Fruit fly (Drosophila melanogaster): ENCODE data around the gene CG9119.

The CG9119 gene

DNA sequence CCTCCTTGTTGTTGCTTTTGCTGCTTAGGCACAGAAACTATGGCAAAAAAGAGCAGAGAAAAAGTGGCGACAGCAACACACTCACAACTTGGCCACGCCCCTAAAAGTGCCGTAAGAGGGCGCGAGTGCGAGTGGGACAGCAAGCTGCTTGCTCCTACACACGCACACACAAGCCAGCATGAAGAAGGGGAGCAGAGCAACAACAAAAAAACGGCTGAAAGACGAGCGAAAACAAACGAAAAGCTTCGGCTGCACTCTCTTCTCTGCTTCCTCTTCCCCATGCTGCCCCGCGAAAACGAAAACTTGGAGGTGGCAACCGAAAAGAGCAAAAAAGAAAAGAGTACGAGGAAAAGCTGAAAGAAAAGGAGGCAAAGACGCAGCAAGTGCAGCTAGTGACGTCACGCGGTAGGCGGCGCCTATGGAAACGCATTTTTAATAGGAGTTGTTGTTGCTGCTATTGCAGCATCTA is 26.4 kb downstream of the CG9119 start (continued):
- TF ChIP-seq hbn (GFP tag; IDR thresholded peaks at IDR 0.05; ENCODE audit: partially characterized antibody) = no peak

- peak; percentile 28 for TF ChIP-seq salm (tag; optimal IDR thresholded peaks at IDR 0.05)
- TF ChIP-seq bigmax (GFP tag; optimal IDR thresholded peaks at IDR 0.05) = no peak
- no peak for TF ChIP-seq Rx (GFP tag; IDR thresholded peaks at IDR 0.05)
- TF ChIP-seq CoRest (tag; optimal IDR thresholded peaks at IDR 0.05) = no peak
- peak; percentile 38 for TF ChIP-seq wek (GFP tag; optimal IDR thresholded peaks at IDR 0.05)
- peak; percentile 29 for TF ChIP-seq her (GFP tag; optimal IDR thresholded peaks at IDR 0.05)
- TF ChIP-seq lov (optimal IDR thresholded peaks at IDR 0.05) = no peak
- peak; percentile 70; the same call in 2 of the 3 replicates for TF ChIP-seq lov (GFP tag; IDR thresholded peaks at IDR 0.05)
- TF ChIP-seq Stat92E (GFP tag; optimal IDR thresholded peaks at IDR 0.05) = peak in 1 of 3 experiments; percentile 76
- TF ChIP-seq H2.0 (GFP tag; IDR thresholded peaks at IDR 0.05) = 0 out of 2 replicates have a peak, but pooled peaks have one; percentile 8
- TF ChIP-seq CG4820 (GFP tag; optimal IDR thresholded peaks at IDR 0.05) = no peak
- TF ChIP-seq sima (GFP tag; optimal IDR thresholded peaks at IDR 0.05) = no peak
- TF ChIP-seq Mes4 (GFP tag; optimal IDR thresholded peaks at IDR 0.05) = no peak
- no peak for TF ChIP-seq luna (GFP tag; optimal IDR thresholded peaks at IDR 0.05)
- TF ChIP-seq bbx (GFP tag; IDR thresholded peaks at IDR 0.05; ENCODE audit: partially characterized antibody) = peak; percentile 77
- 0 out of 2 replicates have a peak, but pooled peaks have one; percentile 14 for TF ChIP-seq Atf6 (GFP tag; IDR thresholded peaks at IDR 0.05)
- TF ChIP-seq Gsc (GFP tag; IDR thresholded peaks at IDR 0.05) = no peak
- TF ChIP-seq CG10267 (tag; optimal IDR thresholded peaks at IDR 0.05) = peak; percentile 25
- peak; percentile 29 for TF ChIP-seq CrebB (tag; optimal IDR thresholded peaks at IDR 0.05)
- TF ChIP-seq CG2202 (tag; optimal IDR thresholded peaks at IDR 0.05) = peak; percentile 36
- TF ChIP-seq CG2678 (tag; optimal IDR thresholded peaks at IDR 0.05) = no peak
- TF ChIP-seq Dip3 (GFP tag; optimal IDR thresholded peaks at IDR 0.05) = no peak
- TF ChIP-seq vvl (GFP tag; IDR thresholded peaks at IDR 0.05) = peak; percentile 67
- no peak for TF ChIP-seq vnd (GFP tag; IDR thresholded peaks at IDR 0.05; ENCODE audit: partially characterized antibody)
- peak; percentile 56 for TF ChIP-seq Bgb (GFP tag; IDR thresholded peaks at IDR 0.05; ENCODE audit: partially characterized antibody)
- peak; percentile 75 for TF ChIP-seq Opbp (GFP tag; IDR thresholded peaks at IDR 0.05; ENCODE audit: partially characterized antibody)
- peak; percentile 46 for TF ChIP-seq fd64A (GFP tag; optimal IDR thresholded peaks at IDR 0.05)
- no peak for TF ChIP-seq Ssrp (tag; optimal IDR thresholded peaks at IDR 0.05)
- peak; percentile 4 for TF ChIP-seq NC2α (GFP tag; optimal IDR thresholded peaks at IDR 0.05)
- no peak for TF ChIP-seq CG5953 (GFP tag; IDR thresholded peaks at IDR 0.05)
- TF ChIP-seq Deaf1 (tag; optimal IDR thresholded peaks at IDR 0.05) = peak; percentile 93
- TF ChIP-seq gsb (GFP tag; IDR thresholded peaks at IDR 0.05) = 0 out of 2 replicates have a peak, but pooled peaks have one; percentile 9
- peak; percentile 9 for TF ChIP-seq pb (GFP tag; optimal IDR thresholded peaks at IDR 0.05)
- no peak for TF ChIP-seq CG4730 (GFP tag; IDR thresholded peaks at IDR 0.05)
- peak; percentile 37 for TF ChIP-seq CG12769 (tag; optimal IDR thresholded peaks at IDR 0.05)
- TF ChIP-seq CG10959 (GFP tag; IDR thresholded peaks at IDR 0.05) = no peak
- 0 out of 3 replicates have a peak, but pooled peaks have one; percentile 19 for TF ChIP-seq zfh1 (GFP tag; IDR thresholded peaks at IDR 0.05)
- TF ChIP-seq Hmx (GFP tag; optimal IDR thresholded peaks at IDR 0.05) = no peak
- peak; percentile 48; the same call in 1 of the 2 replicates for TF ChIP-seq seq (GFP tag; IDR thresholded peaks at IDR 0.05)
- TF ChIP-seq bsh (GFP tag; optimal IDR thresholded peaks at IDR 0.05) = peak; percentile 18 to 21
- no peak for TF ChIP-seq D19B (GFP tag; optimal IDR thresholded peaks at IDR 0.05)
- TF ChIP-seq CG18619 (GFP tag; optimal IDR thresholded peaks at IDR 0.05) = no peak
- peak; percentile 71 for TF ChIP-seq ci (GFP tag; IDR thresholded peaks at IDR 0.05)
- no peak for TF ChIP-seq knrl (GFP tag; IDR thresholded peaks at IDR 0.05; ENCODE audit: partially characterized antibody)
- TF ChIP-seq twi (tag; optimal IDR thresholded peaks at IDR 0.05) = peak; percentile 80
- TF ChIP-seq Side (GFP tag; optimal IDR thresholded peaks at IDR 0.05) = peak; percentile 2
- TF ChIP-seq CG14014 (GFP tag; IDR thresholded peaks at IDR 0.05) = peak; percentile 27; the same call in 1 of the 2 replicates
These were observed 27.5 kb downstream of the CG9119 start, which contains the start of gene bab2 for dm6 chr3L:1177085-1177484. Gene bab2, minus strand, starts transcription at chr3L:1177276.
